Worm (Caenorhabditis elegans) whole organism, L2 larva: ENCODE results near the gene C16C4.18.

Experiments
- C34F6.9 ChIP-seq: fragments of 150-350 bp; optimal IDR thresholded peaks from 2 replicates; lab custom pipeline; 2014; ENCODE audit warnings: missing biosample characterization, missing genetic modification characterization
- ZK546.5 ChIP-seq: sonication (generic microtip); optimal IDR thresholded peaks from 2 replicates; lab custom pipeline; 2017; ENCODE audit warnings: missing biosample characterization, missing genetic modification characterization
- alr-1 ChIP-seq: fragments of 150-350 bp; optimal IDR thresholded peaks from 2 replicates; lab custom pipeline; 2014; ENCODE audit warnings: missing biosample characterization, missing genetic modification characterization
- aly-2 ChIP-seq: fragments of 150-350 bp; optimal IDR thresholded peaks from 2 replicates; lab custom pipeline; 2014; ENCODE audit warnings: missing biosample characterization, missing genetic modification characterization
- blmp-1 ChIP-seq: sonication (generic microtip); optimal IDR thresholded peaks from 2 replicates; lab custom pipeline; 2017; ENCODE audit warnings: missing genetic modification characterization, mild to moderate bottlenecking, missing compliant biosample characterization, antibody characterized with exemption, moderate library complexity; ENCODE audit not compliant: insufficient read depth
- crh-2 ChIP-seq: sonication (generic microtip); optimal IDR thresholded peaks from 2 replicates; lab custom pipeline; 2017; ENCODE audit warnings: missing biosample characterization, missing genetic modification characterization
- fos-1 ChIP-seq: fragments of 150-350 bp; optimal IDR thresholded peaks from 2 replicates; lab custom pipeline; 2014; ENCODE audit warnings: missing biosample characterization, missing genetic modification characterization
- lin-13 ChIP-seq: fragments of 150-350 bp; optimal IDR thresholded peaks from 2 replicates; lab custom pipeline; 2014; ENCODE audit warnings: missing biosample characterization, missing genetic modification reagents, missing genetic modification characterization
- lsy-2 ChIP-seq, 2 experiments: fragments of 150-350 bp in 1 of 2; sonication (generic microtip) in 1 of 2; optimal IDR thresholded peaks; 2 replicates each; lab custom pipeline; 2014 to 2017; ENCODE audit warnings: missing biosample characterization in 2 of 2, missing genetic modification characterization in 2 of 2
- mbf-1 ChIP-seq: sonication (generic microtip); optimal IDR thresholded peaks from 2 replicates; lab custom pipeline; 2017; ENCODE audit warnings: missing biosample characterization, missing genetic modification characterization
- nhr-10 ChIP-seq: sonication (generic microtip); optimal IDR thresholded peaks from 2 replicates; lab custom pipeline; 2017; ENCODE audit warnings: missing biosample characterization, missing genetic modification characterization
- nhr-129 ChIP-seq: fragments of 150-350 bp; optimal IDR thresholded peaks from 2 replicates; lab custom pipeline; 2014; ENCODE audit warnings: missing biosample characterization, missing genetic modification characterization
- nhr-237 ChIP-seq: fragments of 150-350 bp; optimal IDR thresholded peaks from 2 replicates; lab custom pipeline; 2014; ENCODE audit warnings: missing biosample characterization, missing genetic modification characterization
- nhr-77 ChIP-seq: fragments of 150-350 bp; optimal IDR thresholded peaks from 2 replicates; lab custom pipeline; 2014; ENCODE audit warnings: missing biosample characterization, missing genetic modification characterization
- peb-1 ChIP-seq: fragments of 150-350 bp; optimal IDR thresholded peaks from 2 replicates; lab custom pipeline; 2014; ENCODE audit warnings: missing biosample characterization, missing genetic modification characterization
- skn-1 ChIP-seq: sonication (generic microtip); optimal IDR thresholded peaks from 2 replicates; lab custom pipeline; 2017; ENCODE audit warnings: missing biosample characterization, missing genetic modification characterization
- sma-3 ChIP-seq: sonication (generic microtip); optimal IDR thresholded peaks from 2 replicates; lab custom pipeline; 2016; ENCODE audit warnings: missing genetic modification reagents, missing genetic modification characterization, missing compliant biosample characterization
- sma-9 ChIP-seq, 2 experiments: fragments of 150-350 bp in 1 of 2; sonication (generic microtip) in 1 of 2; optimal IDR thresholded peaks; 2 replicates each; lab custom pipeline; 2014 to 2016; ENCODE audit warnings: missing genetic modification characterization in 2 of 2, mild to moderate bottlenecking in 1 of 2, missing biosample characterization in 1 of 2, missing compliant biosample characterization in 1 of 2, missing genetic modification reagents in 1 of 2, moderate library complexity in 1 of 2
- unc-55 ChIP-seq: fragments of 150-350 bp; sonication (generic microtip); optimal IDR thresholded peaks from 3 replicates; lab custom pipeline; 2014; ENCODE audit warnings: missing biosample characterization, missing genetic modification reagents, missing genetic modification characterization
- unc-62 ChIP-seq: fragments of 150-350 bp; optimal IDR thresholded peaks from 2 replicates; lab custom pipeline; 2014; ENCODE audit warnings: missing biosample characterization, missing genetic modification reagents, missing genetic modification characterization
- zag-1 ChIP-seq: fragments of 150-350 bp; optimal IDR thresholded peaks from 2 replicates; lab custom pipeline; 2014; ENCODE audit warnings: missing biosample characterization, missing genetic modification characterization
- ztf-11 ChIP-seq: sonication (generic microtip); optimal IDR thresholded peaks from 2 replicates; lab custom pipeline; 2017; ENCODE audit warnings: missing biosample characterization, missing genetic modification characterization
- ztf-4 ChIP-seq: fragments of 150-350 bp; optimal IDR thresholded peaks from 2 replicates; lab custom pipeline; 2014; ENCODE audit warnings: missing biosample characterization, missing genetic modification characterization

The C16C4.18 gene

DNA sequence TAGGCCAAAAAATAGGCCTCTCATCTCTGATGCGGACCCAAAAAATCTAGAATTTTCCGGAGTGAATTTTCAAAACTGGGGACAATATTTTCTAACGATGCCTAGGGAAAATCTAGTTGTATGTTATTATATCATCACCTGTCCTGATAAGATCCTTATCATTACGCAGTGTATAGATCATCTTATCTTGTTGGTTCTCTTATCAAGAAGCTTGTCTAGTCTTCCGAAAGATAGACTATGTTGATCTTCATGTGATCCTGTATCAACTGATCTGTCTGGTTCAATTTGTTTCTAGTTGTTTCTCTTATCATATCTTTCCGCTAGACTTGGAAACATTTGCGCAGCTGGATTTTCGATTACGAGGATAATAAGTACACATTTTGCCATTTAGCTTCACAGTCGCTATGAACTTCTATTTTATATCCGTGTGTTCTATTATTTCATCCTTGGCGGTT lies 10.3 kb downstream of the C16C4.18 start, which contains the start of gene C52E2.3:
Gene C52E2.3 (plus strand): TSS at position 405 of the 455 bp plus-strand sequence.
- no peak for TF ChIP-seq ZK546.5 (tag; lab: Kevin White, UChicago)

DNA sequence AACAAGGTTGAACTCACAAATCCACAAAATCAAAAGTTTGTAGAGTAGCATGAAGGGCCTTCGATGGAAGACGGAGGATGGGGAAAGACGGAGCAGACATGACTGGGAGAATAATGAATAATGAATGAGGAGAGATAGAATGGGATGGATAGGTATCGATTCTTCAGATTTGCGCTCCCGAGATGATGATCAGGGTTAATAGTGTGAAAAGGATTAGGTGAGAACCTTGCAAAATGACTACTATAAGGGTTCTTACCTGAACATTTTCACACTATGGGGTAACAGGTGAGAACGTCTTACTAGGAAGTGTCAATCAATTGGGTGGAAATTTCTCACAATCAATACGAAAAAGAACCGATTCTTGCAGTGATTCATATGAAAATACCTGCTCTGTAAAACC lies 10.8 kb downstream of the C16C4.18 start, which contains the start of gene fbxb-96:
Gene fbxb-96 (minus strand): TSS at position 101 of the 400 bp plus-strand sequence.
- TF ChIP-seq sma-9 (GFP tag; optimal IDR thresholded peaks at IDR 0.05; lab: Kevin White, UChicago) (no peak), sma-9 (tag; optimal IDR thresholded peaks at IDR 0.05; lab: Kevin White, UChicago) (no peak), zag-1 (tag; lab: Kevin White, UChicago) (no peak), blmp-1 (tag; lab: Kevin White, UChicago) (no peak), alr-1 (no peak), unc-55 (GFP tag; lab: Kevin White, UChicago) (no peak), lsy-2 (tag; optimal IDR thresholded peaks at IDR 0.05; lab: Kevin White, UChicago) (no peak), nhr-129 (tag; lab: Kevin White, UChicago) (no peak), unc-62 (GFP tag; lab: Kevin White, UChicago) (no peak)

DNA sequence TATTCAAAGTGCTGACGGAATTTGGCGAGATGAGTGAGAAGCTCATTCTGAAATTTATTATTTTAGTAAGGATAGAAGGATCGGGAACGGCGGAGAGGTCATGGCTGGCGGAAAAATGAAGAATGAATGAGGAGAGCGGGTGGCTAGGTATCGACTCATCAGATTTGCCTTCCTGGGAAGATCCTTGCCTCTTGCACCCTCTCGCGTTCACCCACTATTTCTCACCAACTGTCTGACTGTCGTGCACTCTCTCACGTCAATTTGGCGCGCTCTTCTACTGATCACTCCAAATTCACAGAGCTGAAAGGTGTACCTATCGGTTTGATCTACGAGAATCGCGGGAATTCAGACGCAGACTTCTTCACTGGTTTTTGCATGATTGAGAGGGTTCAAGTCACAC lies 13.0 kb downstream of the C16C4.18 start, which contains the start of gene fbxb-97:
Gene fbxb-97 (minus strand): TSS at position 53 of the 400 bp plus-strand sequence.
- TF ChIP-seq nhr-129 (tag; lab: Kevin White, UChicago) (no peak), peb-1 (tag; lab: Kevin White, UChicago) (no peak), crh-2 (tag; lab: Kevin White, UChicago) (no peak)

DNA sequence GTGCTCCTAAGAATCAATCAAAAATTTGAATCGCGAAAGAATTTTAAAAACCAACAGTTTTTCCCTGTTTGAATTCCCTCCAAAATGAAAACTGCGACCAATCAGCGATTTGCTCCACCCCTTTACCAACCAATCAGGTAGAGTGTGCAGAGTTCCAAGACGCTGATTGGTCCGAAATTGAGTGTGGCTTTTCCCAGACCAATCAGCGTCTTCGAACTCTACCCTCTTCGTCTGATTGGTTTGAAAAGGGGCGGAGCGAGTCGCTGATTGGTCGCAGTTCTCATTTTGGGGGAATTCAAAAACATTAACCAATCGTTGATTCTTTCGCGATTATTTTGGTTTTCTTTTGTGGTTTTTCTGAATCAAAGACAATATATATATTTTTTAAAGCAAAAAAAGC lies 16.6 kb downstream of the C16C4.18 start:
- TF ChIP-seq fos-1 (tag; lab: Kevin White, UChicago) (no peak), aly-2 (tag; lab: Kevin White, UChicago) (no peak), nhr-10 (tag; lab: Kevin White, UChicago) (no peak), nhr-77 (tag; lab: Kevin White, UChicago) (no peak), lin-13 (GFP tag; lab: Kevin White, UChicago) (no peak), mbf-1 (no peak), ztf-4 (tag; lab: Kevin White, UChicago) (no peak)
- TF ChIP-seq, all 48 proteins: peak for 0

DNA sequence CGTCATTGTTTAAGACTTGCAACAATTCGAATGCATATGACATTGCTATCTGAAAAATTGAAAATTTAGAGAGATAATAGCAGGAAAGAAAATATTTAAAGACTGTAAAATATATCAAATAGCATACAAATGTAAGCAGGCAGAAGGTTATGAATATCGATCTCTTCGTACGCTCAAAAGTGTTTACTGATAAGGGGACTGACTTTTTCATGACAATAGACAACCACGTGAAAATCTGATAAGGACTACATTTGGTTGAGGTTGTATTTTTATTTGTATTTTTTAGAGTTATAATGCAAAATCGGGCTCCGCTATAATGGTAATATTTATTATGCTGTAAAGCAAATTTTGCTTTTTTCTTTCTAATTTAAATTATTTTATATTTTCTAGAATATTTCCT lies 18.2 kb downstream of the C16C4.18 start, which contains the start of the genes C52E2.5 and C52E2.4:
Gene C52E2.5 (minus strand): TSS at position 43 of the 400 bp plus-strand sequence.
Gene C52E2.4 (plus strand): TSS at position 252 of the 400 bp plus-strand sequence.
- peak; percentile 80 for TF ChIP-seq fos-1 (tag; lab: Kevin White, UChicago)
- TF ChIP-seq crh-2 (tag; lab: Kevin White, UChicago): peak; percentile 36
- no peak for TF ChIP-seq ztf-11 (tag; lab: Kevin White, UChicago)
- peak; percentile 65 for TF ChIP-seq skn-1 (tag; lab: Kevin White, UChicago)
- TF ChIP-seq sma-9 (GFP tag; optimal IDR thresholded peaks at IDR 0.05; lab: Kevin White, UChicago): peak; percentile 36
- no peak for TF ChIP-seq sma-9 (tag; optimal IDR thresholded peaks at IDR 0.05; lab: Kevin White, UChicago)

DNA sequence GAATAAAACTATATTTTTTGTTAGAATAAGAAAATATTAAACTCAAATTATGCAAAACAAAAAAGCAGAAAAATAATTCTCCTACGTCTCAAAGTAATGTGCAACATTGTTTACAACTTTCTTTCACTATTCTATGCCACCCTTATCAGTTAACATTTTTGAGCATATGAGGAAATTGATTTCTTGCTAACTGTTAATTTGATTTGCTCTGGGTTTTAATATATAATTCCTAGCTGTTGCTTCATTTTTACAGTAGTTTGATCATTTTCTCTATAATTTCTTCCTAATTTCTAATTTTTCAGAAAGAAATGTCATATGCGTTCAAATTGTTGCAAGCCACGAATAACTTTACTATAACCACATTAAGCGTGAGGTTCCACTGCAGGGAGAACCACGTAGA lies 24.9 kb downstream of the C16C4.18 start, which contains the start of gene T08E11.1:
Gene T08E11.1 (plus strand): TSS at position 301 of the 400 bp plus-strand sequence.
- TF ChIP-seq unc-55 (GFP tag; lab: Kevin White, UChicago) (no peak), sma-9 (GFP tag; optimal IDR thresholded peaks at IDR 0.05; lab: Kevin White, UChicago) (no peak), sma-9 (tag; optimal IDR thresholded peaks at IDR 0.05; lab: Kevin White, UChicago) (no peak), alr-1 (no peak), nhr-237 (tag; lab: Kevin White, UChicago) (no peak), ztf-4 (tag; lab: Kevin White, UChicago) (no peak)

DNA sequence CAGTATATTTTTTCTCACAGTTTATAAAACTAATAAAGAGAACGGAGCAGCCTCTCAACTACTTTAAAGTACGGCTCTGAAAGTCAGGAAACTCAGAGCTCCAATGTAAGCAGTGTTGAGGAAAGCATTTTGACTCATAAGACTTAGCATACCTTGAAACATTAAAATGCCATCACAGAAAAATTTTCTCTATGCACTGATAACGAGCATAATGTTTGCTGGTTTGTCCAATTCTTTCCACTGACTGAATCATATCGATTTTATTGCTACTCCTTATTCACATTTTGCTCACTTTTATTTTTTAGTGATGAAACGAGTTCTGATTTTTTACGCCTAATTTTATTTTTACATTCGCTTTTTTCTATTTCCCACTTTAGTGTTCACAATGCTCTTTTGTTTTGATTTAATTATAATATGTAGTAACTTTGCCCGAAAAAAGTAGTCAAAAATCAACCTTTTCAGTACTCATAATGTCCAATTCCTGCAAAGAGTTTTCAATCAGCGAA lies 29.2 kb downstream of the C16C4.18 start, which contains the start of gene math-39:
Gene math-39 (plus strand): TSS at position 456 of the 506 bp plus-strand sequence.
- TF ChIP-seq sma-3 (GFP tag; lab: Kevin White, UChicago): no peak
- TF ChIP-seq fos-1 (tag; lab: Kevin White, UChicago): peak; percentile 73

DNA sequence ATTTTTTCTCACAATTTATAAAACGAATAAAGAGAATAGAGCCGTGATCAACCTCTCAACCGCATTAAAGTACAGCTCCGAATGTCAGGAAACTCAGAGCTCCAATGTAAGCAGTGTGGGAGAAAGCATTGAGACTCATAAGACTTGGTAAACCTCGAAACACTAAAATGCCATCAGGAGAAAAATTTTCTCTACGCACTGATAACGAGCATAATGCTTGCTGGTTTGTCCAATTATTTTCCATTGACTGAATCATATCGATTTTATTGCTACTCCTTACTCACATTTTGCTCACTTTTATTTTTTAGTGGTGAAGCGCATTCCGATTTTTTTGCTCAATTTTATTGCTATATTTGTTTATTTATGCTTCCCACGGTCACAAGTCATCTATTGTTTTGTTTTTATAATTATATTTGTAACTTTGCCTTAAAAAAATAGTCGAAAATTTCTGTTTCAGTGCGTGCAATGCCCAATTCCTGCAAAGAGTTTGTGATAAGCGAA lies 30.9 kb downstream of the C16C4.18 start, which contains the start of gene math-40:
Gene math-40 (plus strand): TSS at position 451 of the 501 bp plus-strand sequence.
- peak; percentile 80 for TF ChIP-seq fos-1 (tag; lab: Kevin White, UChicago)
- no peak for TF ChIP-seq C34F6.9 (tag; lab: Kevin White, UChicago)
